Worm (Caenorhabditis elegans) whole organism, late embryonic: ENCODE results near the gene K01A6.7.

Source experiments
- K09A11.1 ChIP-seq: sonication (generic microtip); optimal IDR thresholded peaks from 2 replicates; lab custom pipeline; 2017; ENCODE audit warnings: antibody characterized with exemption, mild to moderate bottlenecking, missing genetic modification characterization, missing compliant biosample characterization; ENCODE audit not compliant: insufficient read depth
- ceh-48 ChIP-seq: sonication (generic microtip); optimal IDR thresholded peaks from 2 replicates; lab custom pipeline; 2016; ENCODE audit warnings: missing genetic modification characterization, inconsistent platforms, missing compliant biosample characterization
- dve-1 ChIP-seq: sonication (generic microtip); optimal IDR thresholded peaks from 2 replicates; lab custom pipeline; 2017; ENCODE audit warnings: antibody characterized with exemption, mild to moderate bottlenecking, missing genetic modification characterization, missing compliant biosample characterization
- elt-4 ChIP-seq: sonication (generic microtip); optimal IDR thresholded peaks from 2 replicates; lab custom pipeline; 2016; ENCODE audit warnings: missing genetic modification characterization, missing compliant biosample characterization
- npax-4 ChIP-seq: sonication (generic microtip); optimal IDR thresholded peaks from 2 replicates; lab custom pipeline; 2016; ENCODE audit warnings: missing genetic modification characterization, missing compliant biosample characterization
- pqm-1 ChIP-seq: sonication (generic microtip); optimal IDR thresholded peaks from 2 replicates; lab custom pipeline; 2016; ENCODE audit warnings: missing genetic modification characterization, missing compliant biosample characterization

- no peak for TF ChIP-seq ceh-48 (tag; lab: Kevin White, UChicago)
- no peak for TF ChIP-seq K09A11.1 (tag; lab: Kevin White, UChicago)
- peak; percentile 72 for TF ChIP-seq dve-1
- TF ChIP-seq elt-4 (tag; lab: Kevin White, UChicago): no peak
- TF ChIP-seq npax-4 (tag; lab: Kevin White, UChicago): no peak
- peak; percentile 44 for TF ChIP-seq pqm-1 (tag; lab: Kevin White, UChicago)
Observed at ce11 chrIV:11692071-11692673, 46.2 kb downstream of the K01A6.7 start.
